Fruit fly (Drosophila melanogaster) whole organism, embryonic: ENCODE measurements around the gene prt.
A peak's percentile ranks its signal among the peaks of the same experiment; 100 is the strongest.

Experiments used
- Atf6 ChIP-seq: fragments of 200-800 bp; sonication (Bioruptor generic); IDR thresholded peaks from 2 replicates; pipeline ENCODE4 v1.3.6; 2022; ENCODE audit warnings: missing biosample characterization, missing genetic modification characterization
- B-H1 ChIP-seq: fragments of 200-800 bp; sonication (Bioruptor generic); IDR thresholded peaks from 3 replicates; pipeline ENCODE4 v1.3.6; 2022; ENCODE audit warnings: missing biosample characterization, missing genetic modification characterization
- Blimp-1 ChIP-seq: fragments of 200-800 bp; sonication (Bioruptor generic); optimal IDR thresholded peaks from 3 replicates; lab custom pipeline; 2018; ENCODE audit warnings: missing biosample characterization, missing genetic modification characterization, mild to moderate bottlenecking, moderate library complexity, missing genetic modification reagents
- CG10366 ChIP-seq: fragments of 200-800 bp; sonication (Bioruptor generic); IDR thresholded peaks from 2 replicates; pipeline ENCODE4 v1.3.6; 2022; ENCODE audit warnings: missing biosample characterization, missing genetic modification characterization
- CG11456 ChIP-seq: fragments of 200-800 bp; sonication (Bioruptor generic); IDR thresholded peaks from 3 replicates; pipeline ENCODE4 v1.3.6; 2022; ENCODE audit warnings: missing biosample characterization, missing genetic modification characterization
- CG11504 ChIP-seq: fragments of 200-800 bp; sonication (Bioruptor generic); optimal IDR thresholded peaks from 3 replicates; lab custom pipeline; 2019; ENCODE audit warnings: missing biosample characterization, mild to moderate bottlenecking, missing genetic modification characterization, moderate library complexity
- CG12071 ChIP-seq: fragments of 200-800 bp; sonication (Bioruptor generic); optimal IDR thresholded peaks from 3 replicates; lab custom pipeline; 2018; ENCODE audit warnings: missing biosample characterization, mild to moderate bottlenecking, missing genetic modification characterization
- CG12769 ChIP-seq: fragments of 200-800 bp; sonication (Bioruptor generic); optimal IDR thresholded peaks from 2 replicates; lab custom pipeline; 2019; ENCODE audit warnings: missing biosample characterization, mild to moderate bottlenecking, missing genetic modification characterization, moderate library complexity
- CG14667 ChIP-seq: fragments of 200-800 bp; sonication (Bioruptor generic); IDR thresholded peaks from 2 replicates; pipeline ENCODE4 v1.3.6; 2022; ENCODE audit warnings: missing biosample characterization, missing genetic modification characterization
- CG15479 ChIP-seq: fragments of 200-800 bp; sonication (Bioruptor generic); optimal IDR thresholded peaks from 3 replicates; lab custom pipeline; 2019; ENCODE audit warnings: missing biosample characterization, mild to moderate bottlenecking, missing genetic modification characterization, moderate library complexity
- CG15696 ChIP-seq: fragments of 200-800 bp; sonication (Bioruptor generic); optimal IDR thresholded peaks from 2 replicates; lab custom pipeline; 2019; ENCODE audit warnings: missing biosample characterization, mild to moderate bottlenecking, missing genetic modification characterization, moderate library complexity
- CG18262 ChIP-seq: fragments of 200-800 bp; optimal IDR thresholded peaks from 3 replicates; lab custom pipeline; 2019; ENCODE audit warnings: missing biosample characterization, mild to moderate bottlenecking, missing genetic modification characterization, moderate library complexity
- CG2120 ChIP-seq: fragments of 200-800 bp; sonication (Bioruptor generic); optimal IDR thresholded peaks from 3 replicates; lab custom pipeline; 2016; ENCODE audit warnings: missing biosample characterization, missing genetic modification characterization
- CG2199 ChIP-seq: fragments of 200-800 bp; sonication (Bioruptor generic); IDR thresholded peaks from 3 replicates; pipeline ENCODE4 v1.3.6; 2022; ENCODE audit warnings: missing biosample characterization, missing genetic modification characterization
- CG3163 ChIP-seq: fragments of 200-800 bp; sonication (Bioruptor generic); optimal IDR thresholded peaks from 3 replicates; lab custom pipeline; 2016; ENCODE audit warnings: missing biosample characterization, missing genetic modification characterization
- CG3407 ChIP-seq: fragments of 200-800 bp; sonication (Bioruptor generic); optimal IDR thresholded peaks from 2 replicates; lab custom pipeline; 2018; ENCODE audit warnings: missing biosample characterization, mild to moderate bottlenecking, missing genetic modification characterization
- CG6765 ChIP-seq: fragments of 200-800 bp; sonication (Bioruptor generic); optimal IDR thresholded peaks from 3 replicates; lab custom pipeline; 2017; ENCODE audit warnings: missing biosample characterization, mild to moderate bottlenecking, missing genetic modification characterization
- CG7357 ChIP-seq: fragments of 200-800 bp; sonication (Bioruptor generic); IDR thresholded peaks from 3 replicates; pipeline ENCODE4 v1.3.6; 2022; ENCODE audit warnings: missing biosample characterization, missing genetic modification characterization
- CG8359 ChIP-seq: fragments of 200-800 bp; sonication (Bioruptor generic); optimal IDR thresholded peaks from 2 replicates; lab custom pipeline; 2017; ENCODE audit warnings: missing biosample characterization, mild to moderate bottlenecking, missing genetic modification characterization, borderline replicate concordance
- CG9437 ChIP-seq: fragments of 200-800 bp; sonication (Bioruptor generic); optimal IDR thresholded peaks from 2 replicates; lab custom pipeline; 2018; ENCODE audit warnings: missing biosample characterization, mild to moderate bottlenecking, missing genetic modification characterization
- D ChIP-seq, 2 experiments: fragments of 200-800 bp in 1 of 2; fragments of >200 bp in 1 of 2; sonication (Bioruptor generic) in 1 of 2; optimal IDR thresholded peaks; 2 replicates in 1 of 2; 3 replicates in 1 of 2; lab custom pipeline; 2017; ENCODE audit warnings: mild to moderate bottlenecking in 1 of 2, missing biosample characterization in 1 of 2, missing genetic modification characterization in 1 of 2, missing genetic modification reagents in 1 of 2
- Deaf1 ChIP-seq: fragments of 200-800 bp; optimal IDR thresholded peaks from 3 replicates; lab custom pipeline; 2019; ENCODE audit warnings: missing biosample characterization, mild to moderate bottlenecking, missing genetic modification characterization, moderate library complexity
- Dfd ChIP-seq, 2 experiments: fragments of >200 bp; optimal IDR thresholded peaks; 2 replicates each; lab custom pipeline; 2017; ENCODE audit warnings: missing biosample characterization in 2 of 2, missing genetic modification characterization in 2 of 2
- Ets65A ChIP-seq: fragments of 200-800 bp; sonication (Bioruptor generic); peaks from one replicate; lab custom pipeline; 2016; ENCODE audit warnings: missing biosample characterization, missing genetic modification characterization
- HmgZ ChIP-seq: fragments of 200-800 bp; sonication (Bioruptor generic); optimal IDR thresholded peaks from 2 replicates; lab custom pipeline; 2018; ENCODE audit warnings: missing biosample characterization, mild to moderate bottlenecking, missing genetic modification characterization
- MTF-1 ChIP-seq: fragments of 200-800 bp; sonication (Bioruptor generic); optimal IDR thresholded peaks from 2 replicates; lab custom pipeline; 2018; ENCODE audit warnings: missing biosample characterization, mild to moderate bottlenecking, missing genetic modification characterization, borderline replicate concordance
- Mrtf ChIP-seq: fragments of 200-800 bp; sonication (Bioruptor generic); IDR thresholded peaks from 3 replicates; pipeline ENCODE4 v1.3.6; 2022; ENCODE audit warnings: missing biosample characterization, missing genetic modification characterization
- Optix ChIP-seq: fragments of 200-800 bp; sonication (Bioruptor generic); IDR thresholded peaks from 3 replicates; pipeline ENCODE4 v1.3.6; 2022; ENCODE audit warnings: missing biosample characterization, missing genetic modification characterization
- Side ChIP-seq: fragments of 200-800 bp; sonication (Bioruptor generic); optimal IDR thresholded peaks from 2 replicates; lab custom pipeline; 2016; ENCODE audit warnings: missing biosample characterization, missing genetic modification characterization
- cas ChIP-seq: fragments of 200-800 bp; sonication (Bioruptor generic); IDR thresholded peaks from 2 replicates; pipeline ENCODE4 v1.3.6; 2022; ENCODE audit warnings: missing biosample characterization, missing genetic modification characterization
- cwo ChIP-seq: fragments of 200-800 bp; sonication (Bioruptor generic); optimal IDR thresholded peaks from 3 replicates; lab custom pipeline; 2017; ENCODE audit warnings: missing biosample characterization, missing genetic modification characterization, mild to moderate bottlenecking, moderate library complexity, missing genetic modification reagents
- en ChIP-seq: fragments of 200-800 bp; sonication (Bioruptor generic); optimal IDR thresholded peaks from 2 replicates; lab custom pipeline; 2016; ENCODE audit warnings: missing biosample characterization, missing genetic modification characterization
- gce ChIP-seq: fragments of 200-800 bp; sonication (Bioruptor generic); IDR thresholded peaks from 3 replicates; pipeline ENCODE4 v1.3.6; 2022; ENCODE audit warnings: missing biosample characterization, missing genetic modification characterization
- grn ChIP-seq: fragments of 200-800 bp; sonication (Bioruptor generic); optimal IDR thresholded peaks from 3 replicates; lab custom pipeline; 2017; ENCODE audit warnings: missing biosample characterization, missing genetic modification characterization
- kay ChIP-seq: fragments of 200-800 bp; sonication (Bioruptor generic); optimal IDR thresholded peaks from 2 replicates; lab custom pipeline; 2016; ENCODE audit warnings: missing biosample characterization, missing genetic modification characterization
- oc ChIP-seq: fragments of 200-800 bp; sonication (Bioruptor generic); optimal IDR thresholded peaks from 2 replicates; lab custom pipeline; 2018; ENCODE audit warnings: missing biosample characterization, mild to moderate bottlenecking, missing genetic modification characterization, moderate library complexity
- otp ChIP-seq: fragments of 200-800 bp; sonication (Bioruptor generic); IDR thresholded peaks from 3 replicates; pipeline ENCODE4, ENCODE4 v1.3.6; 2022; ENCODE audit warnings: missing biosample characterization, missing genetic modification characterization
- run ChIP-seq: fragments of 200-800 bp; sonication (Bioruptor generic); optimal IDR thresholded peaks from 3 replicates; lab custom pipeline; 2018; ENCODE audit warnings: missing biosample characterization, mild to moderate bottlenecking, missing genetic modification characterization
- sc ChIP-seq, 3 experiments: fragments of >200 bp in 2 of 3; fragments of 200-800 bp in 1 of 3; sonication (Bioruptor generic) in 1 of 3; optimal IDR thresholded peaks; 2 replicates in 2 of 3; 3 replicates in 1 of 3; lab custom pipeline; 2017; ENCODE audit warnings: mild to moderate bottlenecking in 1 of 3, missing biosample characterization in 1 of 3, missing genetic modification characterization in 1 of 3, missing genetic modification reagents in 1 of 3
- scrt ChIP-seq: fragments of 200-800 bp; sonication (Bioruptor generic); optimal IDR thresholded peaks from 2 replicates; lab custom pipeline; 2018; ENCODE audit warnings: missing biosample characterization, mild to moderate bottlenecking, missing genetic modification characterization, moderate library complexity
- sens ChIP-seq: fragments of 200-800 bp; sonication (Bioruptor generic); peaks from one replicate; lab custom pipeline; 2016; ENCODE audit warnings: missing biosample characterization, missing genetic modification characterization
- vnd ChIP-seq: fragments of 200-800 bp; sonication (Bioruptor generic); IDR thresholded peaks from 3 replicates; pipeline ENCODE4 v1.3.6; 2022; ENCODE audit warnings: missing biosample characterization, missing genetic modification characterization; ENCODE audit not compliant: partially characterized antibody
- vvl ChIP-seq: fragments of 200-800 bp; sonication (Bioruptor generic); IDR thresholded peaks from 2 replicates; pipeline ENCODE4 v1.3.6; 2022; ENCODE audit warnings: missing biosample characterization, missing genetic modification characterization
- wor ChIP-seq: fragments of 200-800 bp; sonication (Bioruptor generic); IDR thresholded peaks from 2 replicates; pipeline ENCODE4 v1.3.6; 2022; ENCODE audit warnings: missing biosample characterization, missing genetic modification characterization

prt gene

dm6 chr3R:23698835-23699234 lies at the start of gene prt:
prt (minus strand) TSS chr3R:23699027.
- no peak for TF ChIP-seq CG14667 (GFP tag; lab: Robert Waterston, UW)
- TF ChIP-seq Blimp-1 (GFP tag; lab: Kevin White, UChicago): no peak
- TF ChIP-seq Mrtf (GFP tag; lab: Robert Waterston, UW): 0 out of 3 replicates have a peak, but pooled peaks have one; percentile 16
- TF ChIP-seq scrt (GFP tag; lab: Kevin White, UChicago): peak; percentile 72
- peak; percentile 87 for TF ChIP-seq Deaf1
- TF ChIP-seq CG11456 (GFP tag; lab: Robert Waterston, UW): 0 out of 3 replicates have a peak, but pooled peaks have one; percentile 25
- TF ChIP-seq Ets65A (GFP tag; lab: Kevin White, UChicago): peak; percentile 27
- no peak for TF ChIP-seq CG10366 (GFP tag; lab: Robert Waterston, UW)
- TF ChIP-seq CG2199: no peak

DNA sequence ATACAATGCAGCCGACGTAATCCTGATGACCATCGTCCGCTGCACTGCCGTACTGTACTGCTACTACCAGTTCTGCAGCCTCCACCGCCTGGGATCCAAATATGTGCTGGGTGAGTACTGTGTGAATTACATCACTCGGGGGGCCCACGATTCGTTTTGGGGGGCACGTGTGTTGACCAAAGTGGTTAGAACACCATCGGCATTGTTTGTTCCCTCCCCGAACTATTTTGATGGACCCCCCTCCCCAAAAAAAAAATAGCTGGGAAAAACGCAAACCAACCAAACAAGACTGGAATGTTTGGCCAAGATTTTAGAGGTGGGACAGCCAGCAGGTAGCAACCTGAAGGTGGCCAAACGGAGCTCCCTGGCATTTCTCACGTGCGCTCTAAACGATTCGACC lies 48.6 kb upstream of the prt start:
- no peak for TF ChIP-seq CG7357 (GFP tag; lab: Robert Waterston, UW)
- peak; percentile 57 for TF ChIP-seq cwo
- peak; percentile 31; the same call in 1 of the 3 replicates for TF ChIP-seq otp

DNA sequence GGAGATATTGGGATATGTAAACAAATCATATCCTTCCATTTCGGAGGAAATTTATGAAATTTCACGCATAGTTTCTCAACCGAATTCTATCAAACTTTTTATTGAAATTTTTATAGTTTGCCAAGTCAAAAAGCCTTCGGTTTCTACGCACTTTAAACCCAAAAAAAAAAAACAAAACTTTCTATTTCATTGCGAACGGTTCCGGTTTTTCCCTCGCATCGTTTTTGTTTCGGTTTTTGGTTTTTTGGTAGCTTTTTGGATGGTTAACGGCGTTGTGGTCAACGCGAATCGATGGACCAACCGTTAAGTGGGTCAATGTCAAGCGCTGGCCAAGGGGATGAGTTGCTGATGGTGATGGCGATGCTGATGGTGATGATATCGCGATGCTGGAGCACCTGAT lies 42.1 kb upstream of the prt start:
- TF ChIP-seq sc (optimal IDR thresholded peaks at IDR 0.05; lab: Kevin White, UChicago): no peak
- TF ChIP-seq sc (GFP tag; optimal IDR thresholded peaks at IDR 0.05; lab: Kevin White, UChicago): no peak
- no peak for TF ChIP-seq CG18262 (tag; lab: Kevin White, UChicago)
- no peak for TF ChIP-seq Optix (GFP tag; lab: Robert Waterston, UW)
- TF ChIP-seq Blimp-1 (GFP tag; lab: Kevin White, UChicago): peak; percentile 91
- no peak for TF ChIP-seq en (GFP tag; lab: Kevin White, UChicago)
- TF ChIP-seq grn (GFP tag; lab: Kevin White, UChicago): peak; percentile 33
- TF ChIP-seq wor (GFP tag; lab: Robert Waterston, UW): no peak
- no peak for TF ChIP-seq Side (GFP tag; lab: Kevin White, UChicago)
- peak; percentile 4 for TF ChIP-seq oc (tag; lab: Kevin White, UChicago)
- no peak for TF ChIP-seq vnd (GFP tag; lab: Robert Waterston, UW)
- TF ChIP-seq vvl (GFP tag; lab: Robert Waterston, UW): peak; percentile 50; the same call in 1 of the 2 replicates
- TF ChIP-seq CG12769 (tag; lab: Kevin White, UChicago): peak; percentile 13
- peak; percentile 12 for TF ChIP-seq run (tag; lab: Kevin White, UChicago)
- no peak for TF ChIP-seq Mrtf (GFP tag; lab: Robert Waterston, UW)
- TF ChIP-seq gce (GFP tag; lab: Robert Waterston, UW): no peak
- no peak for TF ChIP-seq B-H1 (GFP tag; lab: Robert Waterston, UW)
- no peak for TF ChIP-seq D (optimal IDR thresholded peaks at IDR 0.05; lab: Kevin White, UChicago)
- no peak for TF ChIP-seq D (GFP tag; optimal IDR thresholded peaks at IDR 0.05; lab: Kevin White, UChicago)
- no peak for TF ChIP-seq CG2120
- no peak for TF ChIP-seq CG9437 (GFP tag; lab: Kevin White, UChicago)
- TF ChIP-seq cas: no peak
- no peak for TF ChIP-seq Dfd (GFP tag; optimal IDR thresholded peaks at IDR 0.05; lab: Kevin White, UChicago)
- no peak for TF ChIP-seq CG3163 (GFP tag; lab: Kevin White, UChicago)
- no peak for TF ChIP-seq Atf6 (GFP tag; lab: Robert Waterston, UW)

dm6 chr3R:23737676-23738574 lies 39.1 kb upstream of the prt start:
- peak; percentile 18 for TF ChIP-seq CG3407 (GFP tag; lab: Kevin White, UChicago)
- no peak for TF ChIP-seq CG11504 (tag; lab: Kevin White, UChicago)
- TF ChIP-seq CG8359 (GFP tag; lab: Kevin White, UChicago): peak; percentile 54
- peak; percentile 77 for TF ChIP-seq sens (GFP tag; lab: Kevin White, UChicago)
- TF ChIP-seq MTF-1: peak; percentile 6
- TF ChIP-seq CG12071 (GFP tag; lab: Kevin White, UChicago): no peak
- TF ChIP-seq HmgZ: no peak
- peak; percentile 4 for TF ChIP-seq CG15479 (GFP tag; lab: Kevin White, UChicago)
- TF ChIP-seq CG15696 (tag; lab: Kevin White, UChicago): peak; percentile 45
- TF ChIP-seq CG6765 (GFP tag; lab: Kevin White, UChicago): no peak
- TF ChIP-seq kay (GFP tag; lab: Kevin White, UChicago): no peak
